Worm (Caenorhabditis elegans) whole organism, young adult: ENCODE data around the gene mocs-1.
A peak's percentile ranks its signal among the peaks of the same experiment; 100 is the strongest.

ENCODE experiments used
- B0336.3 ChIP-seq: fragments of 200-800 bp; sonication (Bioruptor generic); IDR thresholded peaks from 2 replicates; pipeline ENCODE4 v1.3.6; 2022; ENCODE audit warnings: missing genetic modification characterization, missing compliant biosample characterization
- C06A6.2 ChIP-seq: fragments of 200-800 bp; sonication (Bioruptor generic); conservative IDR thresholded peaks from 2 replicates; pipeline ENCODE4 v1.3.6; 2022; ENCODE audit warnings: missing genetic modification characterization, missing compliant biosample characterization
- F33H1.4 ChIP-seq: fragments of 200-800 bp; sonication (Bioruptor generic); IDR thresholded peaks from 2 replicates; pipeline ENCODE4 v1.3.6; 2022; ENCODE audit warnings: missing genetic modification reagents, missing genetic modification characterization, missing compliant biosample characterization
- F57C9.4 ChIP-seq: sonication (generic microtip); optimal IDR thresholded peaks from 2 replicates; lab custom pipeline; 2017; ENCODE audit warnings: mild to moderate bottlenecking, missing genetic modification characterization, missing compliant biosample characterization
- K11D2.4 ChIP-seq: fragments of 200-800 bp; sonication (Bioruptor generic); IDR thresholded peaks from 2 replicates; pipeline ENCODE4 v1.3.6; 2022; ENCODE audit warnings: missing genetic modification reagents, missing genetic modification characterization, missing compliant biosample characterization
- K12H6.12 ChIP-seq: fragments of 200-800 bp; sonication (Bioruptor generic); optimal IDR thresholded peaks from 2 replicates; lab custom pipeline; 2018; ENCODE audit warnings: mild to moderate bottlenecking, missing genetic modification characterization, missing compliant biosample characterization
- Y79H2A.3 ChIP-seq: fragments of 200-800 bp; sonication (Bioruptor generic); conservative IDR thresholded peaks from 2 replicates; pipeline ENCODE4 v1.3.6; 2022; ENCODE audit warnings: missing genetic modification reagents, missing genetic modification characterization, missing compliant biosample characterization
- ZK185.1 ChIP-seq: sonication (generic microtip); optimal IDR thresholded peaks from 2 replicates; lab custom pipeline; 2016; ENCODE audit warnings: mild to moderate bottlenecking, missing genetic modification characterization, missing compliant biosample characterization; ENCODE audit not compliant: poor library complexity, severe bottlenecking
- akir-1 ChIP-seq: fragments of 200-800 bp; sonication (Bioruptor generic); optimal IDR thresholded peaks from 2 replicates; lab custom pipeline; 2018; ENCODE audit warnings: mild to moderate bottlenecking, missing genetic modification characterization, moderate library complexity, missing compliant biosample characterization
- ama-1 ChIP-seq, 3 experiments: fragments of 150-350 bp in 1 of 3; sonication (generic microtip) in 2 of 3; optimal IDR thresholded peaks; 2 replicates each; lab custom pipeline; 2014 to 2018; ENCODE audit warnings: missing biosample characterization in 2 of 3, missing genetic modification characterization in 2 of 3, missing genetic modification reagents in 2 of 3
- attf-3 ChIP-seq: fragments of 200-800 bp; sonication (Bioruptor generic); conservative IDR thresholded peaks from 2 replicates; pipeline ENCODE4 v1.3.6; 2022; ENCODE audit warnings: missing genetic modification reagents, missing genetic modification characterization, missing compliant biosample characterization
- attf-5 ChIP-seq: fragments of 200-800 bp; sonication (Bioruptor generic); optimal IDR thresholded peaks from 2 replicates; lab custom pipeline; 2018; ENCODE audit warnings: mild to moderate bottlenecking, missing genetic modification characterization, missing compliant biosample characterization
- attf-6 ChIP-seq: fragments of 200-800 bp; sonication (Bioruptor generic); IDR thresholded peaks from 2 replicates; pipeline ENCODE4 v1.3.6; 2022; ENCODE audit warnings: missing genetic modification reagents, missing genetic modification characterization, missing compliant biosample characterization
- bed-2 ChIP-seq: fragments of 200-800 bp; sonication (Bioruptor generic); IDR thresholded peaks from 2 replicates; pipeline ENCODE4 v1.3.6; 2022; ENCODE audit warnings: missing genetic modification reagents, missing genetic modification characterization, missing compliant biosample characterization
- efl-1 ChIP-seq: fragments of 150-350 bp; optimal IDR thresholded peaks from 2 replicates; lab custom pipeline; 2014; ENCODE audit warnings: missing biosample characterization, missing genetic modification reagents, missing genetic modification characterization
- egl-18 ChIP-seq: fragments of 200-800 bp; sonication (Bioruptor generic); IDR thresholded peaks from 2 replicates; pipeline ENCODE4 v1.3.6; 2022; ENCODE audit warnings: missing genetic modification reagents, missing genetic modification characterization, missing compliant biosample characterization
- fkh-3 ChIP-seq: sonication (generic microtip); optimal IDR thresholded peaks from 2 replicates; lab custom pipeline; 2016; ENCODE audit warnings: mild to moderate bottlenecking, missing genetic modification characterization, missing compliant biosample characterization
- hmg-1.2 ChIP-seq: fragments of 200-800 bp; sonication (Bioruptor generic); IDR thresholded peaks from 2 replicates; pipeline ENCODE4 v1.3.6; 2022; ENCODE audit warnings: missing genetic modification reagents, missing genetic modification characterization, missing compliant biosample characterization
- let-607 ChIP-seq, 2 experiments: fragments of 200-800 bp in 1 of 2; sonication (Bioruptor generic) in 1 of 2; sonication (generic microtip) in 1 of 2; optimal IDR thresholded peaks; 2 replicates each; lab custom pipeline; 2016 to 2018; ENCODE audit warnings: mild to moderate bottlenecking in 2 of 2, missing compliant biosample characterization in 2 of 2, missing genetic modification characterization in 2 of 2, moderate library complexity in 2 of 2, missing genotype in 1 of 2
- lin-26 ChIP-seq: fragments of 200-800 bp; sonication (Bioruptor generic); IDR thresholded peaks from 2 replicates; pipeline ENCODE4 v1.3.6; 2022; ENCODE audit warnings: missing genetic modification reagents, missing genetic modification characterization, missing compliant biosample characterization
- lin-35 ChIP-seq, 3 experiments: fragments of 150-350 bp in 2 of 3; sonication (generic microtip) in 1 of 3; optimal IDR thresholded peaks; 2 replicates each; lab custom pipeline; 2014 to 2018; ENCODE audit warnings: missing biosample characterization in 3 of 3, missing genetic modification characterization in 3 of 3, missing genetic modification reagents in 3 of 3
- lin-54 ChIP-seq: fragments of 200-800 bp; sonication (Bioruptor generic); optimal IDR thresholded peaks from 2 replicates; lab custom pipeline; 2018; ENCODE audit warnings: mild to moderate bottlenecking, missing genetic modification characterization, missing compliant biosample characterization
- mcd-1 ChIP-seq: fragments of 200-800 bp; sonication (Bioruptor generic); IDR thresholded peaks from 2 replicates; pipeline ENCODE4 v1.3.6; 2022; ENCODE audit warnings: missing genetic modification reagents, missing genetic modification characterization, missing compliant biosample characterization
- mes-4 ChIP-seq: sonication (generic microtip); optimal IDR thresholded peaks from 2 replicates; lab custom pipeline; 2016; ENCODE audit warnings: missing genotype, missing genetic modification characterization, missing compliant biosample characterization
- mxl-1 ChIP-seq: sonication (generic microtip); optimal IDR thresholded peaks from 2 replicates; lab custom pipeline; 2016; ENCODE audit warnings: missing genetic modification characterization, missing compliant biosample characterization
- nhr-27 ChIP-seq: fragments of 200-800 bp; sonication (Bioruptor generic); optimal IDR thresholded peaks from 2 replicates; lab custom pipeline; 2018; ENCODE audit warnings: mild to moderate bottlenecking, missing genetic modification characterization, moderate library complexity, missing compliant biosample characterization
- rec-8 ChIP-seq, 2 experiments: sonication (generic microtip); optimal IDR thresholded peaks; 2 replicates each; lab custom pipeline; 2016; ENCODE audit warnings: mild to moderate bottlenecking in 2 of 2, missing genetic modification characterization in 2 of 2, missing genetic modification reagents in 2 of 2, missing genotype in 2 of 2, missing biosample characterization in 1 of 2, missing compliant biosample characterization in 1 of 2, moderate library complexity in 1 of 2
- repo-1 ChIP-seq: sonication (generic microtip); optimal IDR thresholded peaks from 2 replicates; lab custom pipeline; 2017; ENCODE audit warnings: mild to moderate bottlenecking, missing genetic modification characterization, missing compliant biosample characterization
- sdz-38 ChIP-seq: sonication (generic microtip); optimal IDR thresholded peaks from 2 replicates; lab custom pipeline; 2016; ENCODE audit warnings: missing genotype, missing genetic modification characterization, missing compliant biosample characterization
- snpc-1.1 ChIP-seq: sonication (generic microtip); optimal IDR thresholded peaks from 2 replicates; lab custom pipeline; 2017; ENCODE audit warnings: missing genetic modification characterization, mild to moderate bottlenecking, missing compliant biosample characterization, antibody characterized with exemption, moderate library complexity, missing genotype, missing genetic modification reagents; ENCODE audit not compliant: insufficient read depth
- snpc-4 ChIP-seq, 5 experiments: fragments of 150-350 bp in 1 of 5; sonication (generic microtip) in 4 of 5; optimal IDR thresholded peaks; 2 replicates each; lab custom pipeline; 2014 to 2018; ENCODE audit warnings: missing genetic modification characterization in 5 of 5, missing biosample characterization in 3 of 5, antibody characterized with exemption in 2 of 5, mild to moderate bottlenecking in 2 of 5, missing compliant biosample characterization in 2 of 5, missing genotype in 2 of 5, moderate library complexity in 2 of 5, missing genetic modification reagents in 1 of 5
- somi-1 ChIP-seq: fragments of 200-800 bp; sonication (Bioruptor generic); optimal IDR thresholded peaks from 2 replicates; lab custom pipeline; 2018; ENCODE audit warnings: mild to moderate bottlenecking, missing genetic modification characterization, missing compliant biosample characterization
- tlf-1 ChIP-seq: fragments of 200-800 bp; sonication (Bioruptor generic); optimal IDR thresholded peaks from 2 replicates; lab custom pipeline; 2018; ENCODE audit warnings: mild to moderate bottlenecking, missing genetic modification characterization, missing compliant biosample characterization
- unc-62 ChIP-seq: fragments of 150-350 bp; optimal IDR thresholded peaks from 2 replicates; lab custom pipeline; 2014; ENCODE audit warnings: missing biosample characterization, missing genetic modification reagents, missing genetic modification characterization
- zfh-2 ChIP-seq: fragments of 200-800 bp; sonication (Bioruptor generic); conservative IDR thresholded peaks from 2 replicates; pipeline ENCODE4 v1.3.6; 2022; ENCODE audit warnings: missing genetic modification reagents, missing genetic modification characterization, missing compliant biosample characterization
- zim-3 ChIP-seq: sonication (generic microtip); optimal IDR thresholded peaks from 2 replicates; lab custom pipeline; 2017; ENCODE audit warnings: mild to moderate bottlenecking, missing genetic modification characterization, moderate library complexity, missing compliant biosample characterization
- ztf-18 ChIP-seq: sonication (generic microtip); optimal IDR thresholded peaks from 2 replicates; lab custom pipeline; 2016; ENCODE audit warnings: missing genotype, mild to moderate bottlenecking, missing genetic modification characterization, missing compliant biosample characterization
- ztf-25 ChIP-seq: fragments of 200-800 bp; sonication (Bioruptor generic); IDR thresholded peaks from 2 replicates; pipeline ENCODE4 v1.3.6; 2022; ENCODE audit warnings: missing genetic modification reagents, missing genetic modification characterization, missing compliant biosample characterization
- ztf-26 ChIP-seq: sonication (generic microtip); optimal IDR thresholded peaks from 2 replicates; lab custom pipeline; 2017; ENCODE audit warnings: missing genetic modification characterization, missing compliant biosample characterization
- ztf-3 ChIP-seq: fragments of 200-800 bp; sonication (Bioruptor generic); optimal IDR thresholded peaks from 2 replicates; lab custom pipeline; 2018; ENCODE audit warnings: mild to moderate bottlenecking, missing genetic modification characterization, missing compliant biosample characterization

The mocs-1 gene

DNA sequence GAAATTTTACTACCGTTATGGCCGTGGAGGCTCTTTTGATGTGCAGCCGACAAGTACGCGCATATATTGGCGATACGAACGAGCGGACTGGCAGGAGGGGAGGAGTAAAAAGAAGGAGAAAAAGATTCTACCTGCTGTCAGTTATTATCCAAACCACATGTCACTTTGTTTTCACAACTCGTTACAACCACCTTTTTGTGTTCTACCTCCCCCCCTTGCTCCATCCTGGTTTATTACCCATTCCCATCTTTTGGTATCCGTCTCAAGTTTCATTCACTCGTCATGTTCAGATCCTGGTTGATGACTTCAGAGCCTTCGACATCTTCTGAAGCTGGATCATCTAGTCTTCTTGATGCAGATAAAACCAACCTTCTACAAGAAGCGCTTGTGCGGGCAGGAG lies 33.0 kb downstream of the mocs-1 start, which contains the start of gene psa-3:
Gene psa-3 (plus strand): TSS at position 301 of the 400 bp plus-strand sequence.
- TF ChIP-seq lin-54 (no peak), zfh-2 (GFP tag; lab: Robert Waterston, UW) (0 out of 2 replicates have a peak, but pooled peaks have one; percentile 16), mcd-1 (GFP tag; lab: Robert Waterston, UW) (no peak)
- TF ChIP-seq, all 124 proteins: peak for 1

DNA sequence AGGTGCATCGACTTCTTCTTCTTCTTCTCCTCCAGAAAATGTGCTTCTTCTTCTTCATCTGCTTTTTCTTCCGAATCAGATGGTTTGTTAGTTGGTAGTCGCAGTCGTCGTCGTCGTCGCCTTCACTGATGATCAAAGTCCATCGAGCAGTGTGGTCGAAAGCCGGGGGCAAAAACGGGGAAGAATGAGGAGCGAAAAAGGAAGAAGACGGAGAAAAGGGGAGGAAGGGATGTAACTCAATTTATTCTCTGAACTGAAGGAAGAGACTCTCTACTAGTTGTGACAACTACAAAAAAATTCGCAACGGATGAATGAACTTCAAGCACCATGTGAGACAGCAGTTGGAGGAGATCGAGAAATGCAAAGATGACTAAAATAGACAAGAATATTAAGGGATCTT lies 44.9 kb downstream of the mocs-1 start:
- TF ChIP-seq lin-26 (GFP tag; lab: Robert Waterston, UW) (no peak), zfh-2 (GFP tag; lab: Robert Waterston, UW) (peak; percentile 68), C06A6.2 (GFP tag; lab: Robert Waterston, UW) (no peak), fkh-3 (tag; lab: Kevin White, UChicago) (no peak), nhr-27 (tag; lab: Kevin White, UChicago) (no peak), ztf-3 (GFP tag; lab: Kevin White, UChicago) (no peak), mxl-1 (tag; lab: Kevin White, UChicago) (no peak), bed-2 (no peak), K12H6.12 (tag; lab: Kevin White, UChicago) (peak; percentile 27), ama-1 (optimal IDR thresholded peaks at IDR 0.05; lab: Kevin White, UChicago) (no peak), ama-1 (GFP tag; optimal IDR thresholded peaks at IDR 0.05; lab: Kevin White, UChicago) (no peak), ZK185.1 (no peak), attf-6 (no peak), somi-1 (GFP tag; lab: Kevin White, UChicago) (peak; percentile 51), ztf-26 (tag; lab: Kevin White, UChicago) (no peak), repo-1 (tag; lab: Kevin White, UChicago) (no peak), sdz-38 (tag; lab: Kevin White, UChicago) (peak; percentile 67)

DNA sequence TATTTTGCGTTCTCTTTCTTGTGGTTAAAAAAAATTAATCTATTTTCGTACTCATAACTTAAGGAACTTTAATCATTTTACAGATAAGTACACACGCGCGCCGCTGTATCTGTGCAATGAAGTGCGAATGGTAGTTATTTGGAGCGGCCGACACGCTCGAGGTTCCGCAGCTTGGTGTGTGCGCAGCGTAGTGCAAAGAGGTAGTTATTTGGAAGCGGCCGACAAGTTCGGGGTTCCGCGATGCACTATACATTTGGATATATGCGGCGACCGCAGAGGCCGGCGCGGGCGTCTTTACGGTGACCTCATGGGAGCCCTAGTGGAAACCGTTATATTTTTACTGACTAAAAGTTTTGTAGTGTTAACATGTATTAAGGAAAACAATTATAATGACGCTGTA lies 47.9 kb downstream of the mocs-1 start:
- peak; percentile 22; the same call in 1 of the 2 replicates for TF ChIP-seq hmg-1.2 (GFP tag; lab: Robert Waterston, UW)
- TF ChIP-seq snpc-4 (GFP tag; optimal IDR thresholded peaks at IDR 0.05; lab: Kevin White, UChicago), result peak; percentile 6
- TF ChIP-seq snpc-4 (tag; optimal IDR thresholded peaks at IDR 0.05; lab: Kevin White, UChicago), result peak in 3 of 4 experiments; percentile 38 to 90 (median 77)
- no peak for TF ChIP-seq unc-62
- TF ChIP-seq sdz-38 (tag; lab: Kevin White, UChicago), result peak; percentile 62
- TF ChIP-seq K12H6.12 (tag; lab: Kevin White, UChicago), result no peak
- no peak for TF ChIP-seq efl-1 (GFP tag; lab: Kevin White, UChicago)
- TF ChIP-seq mes-4 (tag; lab: Kevin White, UChicago), result no peak
- peak; percentile 22 for TF ChIP-seq snpc-1.1 (tag; lab: Kevin White, UChicago)
- no peak for TF ChIP-seq F33H1.4
- TF ChIP-seq zfh-2 (GFP tag; lab: Robert Waterston, UW), result 0 out of 2 replicates have a peak, but pooled peaks have one; percentile 28
- TF ChIP-seq lin-35 (GFP tag; optimal IDR thresholded peaks at IDR 0.05; lab: Kevin White, UChicago), result no peak
- TF ChIP-seq Y79H2A.3 (GFP tag; lab: Robert Waterston, UW), result no peak
- no peak for TF ChIP-seq zim-3 (tag; lab: Kevin White, UChicago)
- TF ChIP-seq ztf-25, result no peak
- TF ChIP-seq ztf-18 (tag; lab: Kevin White, UChicago), result no peak
- no peak for TF ChIP-seq F57C9.4 (tag; lab: Kevin White, UChicago)
- no peak for TF ChIP-seq B0336.3 (GFP tag; lab: Robert Waterston, UW)
- no peak for TF ChIP-seq rec-8 (tag; optimal IDR thresholded peaks at IDR 0.05; lab: Kevin White, UChicago)
- no peak for TF ChIP-seq attf-5 (GFP tag; lab: Kevin White, UChicago)
- TF ChIP-seq ama-1 (optimal IDR thresholded peaks at IDR 0.05; lab: Kevin White, UChicago), result no peak
- no peak for TF ChIP-seq ama-1 (GFP tag; optimal IDR thresholded peaks at IDR 0.05; lab: Kevin White, UChicago)
- TF ChIP-seq K11D2.4 (GFP tag; lab: Robert Waterston, UW), result no peak
- TF ChIP-seq let-607 (tag; optimal IDR thresholded peaks at IDR 0.05; lab: Kevin White, UChicago), result no peak
- no peak for TF ChIP-seq attf-3 (GFP tag; lab: Robert Waterston, UW)
- TF ChIP-seq egl-18, result no peak
- no peak for TF ChIP-seq tlf-1 (GFP tag; lab: Kevin White, UChicago)
- no peak for TF ChIP-seq akir-1 (GFP tag; lab: Kevin White, UChicago)
